Worm (Caenorhabditis elegans) whole organism, late embryonic: ENCODE measurements around the gene mdt-6.

Experiments
- C08G9.2 ChIP-seq: sonication (generic microtip); optimal IDR thresholded peaks from 2 replicates; lab custom pipeline; 2016; ENCODE audit warnings: mild to moderate bottlenecking, missing genetic modification characterization, moderate library complexity, missing compliant biosample characterization
- ama-1 ChIP-seq: fragments of 150-350 bp; optimal IDR thresholded peaks from 2 replicates; lab custom pipeline; 2014
- ceh-18 ChIP-seq: sonication (generic microtip); optimal IDR thresholded peaks from 2 replicates; lab custom pipeline; 2016; ENCODE audit warnings: missing genetic modification characterization, missing compliant biosample characterization
- ceh-19 ChIP-seq: fragments of 200-800 bp; sonication (Bioruptor generic); optimal IDR thresholded peaks from 2 replicates; lab custom pipeline; 2018; ENCODE audit warnings: mild to moderate bottlenecking, missing genetic modification characterization, missing compliant biosample characterization
- ceh-6 ChIP-seq: fragments of 200-800 bp; sonication (Bioruptor generic); optimal IDR thresholded peaks from 2 replicates; lab custom pipeline; 2018; ENCODE audit warnings: mild to moderate bottlenecking, missing genetic modification characterization, missing compliant biosample characterization
- elt-4 ChIP-seq: sonication (generic microtip); optimal IDR thresholded peaks from 2 replicates; lab custom pipeline; 2016; ENCODE audit warnings: missing genetic modification characterization, missing compliant biosample characterization
- eyg-1 ChIP-seq: sonication (generic microtip); optimal IDR thresholded peaks from 2 replicates; lab custom pipeline; 2016; ENCODE audit warnings: missing genotype, missing genetic modification characterization, missing compliant biosample characterization
- fkh-6 ChIP-seq: sonication (generic microtip); optimal IDR thresholded peaks from 2 replicates; lab custom pipeline; 2016; ENCODE audit warnings: missing genetic modification characterization, missing compliant biosample characterization
- hlh-15 ChIP-seq: sonication (generic microtip); optimal IDR thresholded peaks from 2 replicates; lab custom pipeline; 2016; ENCODE audit warnings: missing genetic modification characterization, missing compliant biosample characterization
- hlh-30 ChIP-seq: sonication (generic microtip); optimal IDR thresholded peaks from 2 replicates; lab custom pipeline; 2017; ENCODE audit warnings: antibody characterized with exemption, missing genetic modification characterization, missing compliant biosample characterization; ENCODE audit not compliant: insufficient read depth
- lim-6 ChIP-seq: sonication (generic microtip); optimal IDR thresholded peaks from 2 replicates; lab custom pipeline; 2016; ENCODE audit warnings: missing genetic modification characterization, missing compliant biosample characterization
- madf-2 ChIP-seq: sonication (generic microtip); optimal IDR thresholded peaks from 2 replicates; lab custom pipeline; 2017; ENCODE audit warnings: missing genetic modification characterization, missing compliant biosample characterization
- nfya-1 ChIP-seq: sonication (generic microtip); optimal IDR thresholded peaks from 2 replicates; lab custom pipeline; 2017; ENCODE audit warnings: missing genetic modification characterization, mild to moderate bottlenecking, missing compliant biosample characterization, antibody characterized with exemption, moderate library complexity
- nhr-232 ChIP-seq: sonication (generic microtip); optimal IDR thresholded peaks from 2 replicates; lab custom pipeline; 2016; ENCODE audit warnings: missing genetic modification characterization, missing compliant biosample characterization
- pat-9 ChIP-seq: fragments of 200-800 bp; sonication (Bioruptor generic); optimal IDR thresholded peaks from 2 replicates; lab custom pipeline; 2018; ENCODE audit warnings: mild to moderate bottlenecking, missing genetic modification characterization, moderate library complexity, missing compliant biosample characterization
- pha-2 ChIP-seq: sonication (generic microtip); optimal IDR thresholded peaks from 2 replicates; lab custom pipeline; 2017; ENCODE audit warnings: mild to moderate bottlenecking, missing genetic modification characterization, missing compliant biosample characterization
- pros-1 ChIP-seq: fragments of 150-350 bp; optimal IDR thresholded peaks from 2 replicates; lab custom pipeline; 2014; ENCODE audit warnings: missing biosample characterization, missing genetic modification reagents, missing genetic modification characterization
- sox-2 ChIP-seq: fragments of 200-800 bp; sonication (Bioruptor generic); IDR thresholded peaks from 2 replicates; pipeline ENCODE4 v1.3.6; 2022; ENCODE audit warnings: missing genetic modification reagents, missing genetic modification characterization, missing compliant biosample characterization
- tbx-2 ChIP-seq: sonication (generic microtip); optimal IDR thresholded peaks from 2 replicates; lab custom pipeline; 2016; ENCODE audit warnings: missing genetic modification characterization, missing compliant biosample characterization
- unc-42 ChIP-seq: sonication (generic microtip); optimal IDR thresholded peaks from 2 replicates; lab custom pipeline; 2016; ENCODE audit warnings: missing genotype, missing genetic modification characterization, missing compliant biosample characterization
- ztf-16 ChIP-seq: sonication (generic microtip); optimal IDR thresholded peaks from 2 replicates; lab custom pipeline; 2017; ENCODE audit warnings: missing genetic modification characterization, missing compliant biosample characterization

mdt-6 gene

DNA sequence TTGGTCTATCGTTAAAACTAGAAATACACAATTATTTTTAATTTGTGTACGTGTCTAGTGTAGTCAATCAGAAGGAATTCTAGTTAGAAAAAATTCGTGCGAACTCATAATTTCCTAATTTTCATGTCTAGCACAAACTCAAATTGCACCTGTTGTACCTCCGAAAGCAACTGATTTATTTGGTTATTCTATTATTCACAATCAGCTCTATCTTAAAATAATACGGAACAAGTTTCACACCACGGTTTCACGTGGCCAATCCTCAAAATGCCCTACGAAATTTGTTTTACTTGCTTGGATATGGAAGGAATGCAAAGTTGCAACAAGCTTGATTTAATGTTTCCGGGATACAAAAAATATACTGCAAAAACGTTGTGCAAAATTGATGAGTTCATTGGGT, 46.8 kb downstream of the mdt-6 start, which contains the start of gene srw-127:
srw-127 (plus strand) TSS at position 301 of the 400 bp plus-strand sequence.
- TF ChIP-seq ceh-19 (no peak), hlh-15 (tag; lab: Kevin White, UChicago) (no peak), pat-9 (no peak), ceh-18 (tag; lab: Kevin White, UChicago) (no peak), C08G9.2 (tag; lab: Kevin White, UChicago) (no peak), ztf-16 (no peak), elt-4 (tag; lab: Kevin White, UChicago) (no peak), nhr-232 (tag; lab: Kevin White, UChicago) (no peak), ceh-6 (GFP tag; lab: Kevin White, UChicago) (no peak), ama-1 (lab: Kevin White, UChicago) (no peak), sox-2 (GFP tag; lab: Robert Waterston, UW) (no peak), tbx-2 (no peak)

DNA sequence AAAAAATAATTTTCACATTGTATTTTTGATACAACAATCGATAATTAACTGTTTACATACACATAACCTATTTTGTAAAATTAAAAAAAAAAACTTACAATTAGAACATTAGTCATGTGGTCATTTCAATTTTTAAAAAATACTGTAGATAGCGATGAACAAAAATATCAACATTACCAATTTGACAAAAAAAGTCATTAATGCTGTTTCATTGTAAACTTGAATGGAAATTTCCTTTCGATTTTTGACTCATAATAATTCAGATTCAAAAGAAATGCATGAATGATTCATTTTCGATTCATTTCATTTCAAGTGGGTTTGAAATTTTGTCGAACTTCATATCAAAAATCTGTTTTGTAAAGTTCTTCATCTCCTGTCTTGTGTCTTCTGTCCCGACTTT, 50.0 kb downstream of the mdt-6 start, which contains the start of gene C33G8.2:
C33G8.2 (plus strand) TSS at position 301 of the 400 bp plus-strand sequence.
- TF ChIP-seq hlh-30 (tag; lab: Kevin White, UChicago) = no peak
- no peak for TF ChIP-seq pha-2
- no peak for TF ChIP-seq eyg-1 (tag; lab: Kevin White, UChicago)
- TF ChIP-seq pros-1 (tag; lab: Kevin White, UChicago) = no peak
- no peak for TF ChIP-seq lim-6
- no peak for TF ChIP-seq madf-2 (tag; lab: Kevin White, UChicago)
- TF ChIP-seq nfya-1 (tag; lab: Kevin White, UChicago) = no peak
- no peak for TF ChIP-seq ceh-19
- no peak for TF ChIP-seq unc-42
- no peak for TF ChIP-seq C08G9.2 (tag; lab: Kevin White, UChicago)
- no peak for TF ChIP-seq fkh-6 (tag; lab: Kevin White, UChicago)
